Worm (Caenorhabditis elegans) whole organism, midembryonic: ENCODE data around the gene F43C11.12.

Source experiments
- T22C8.4 ChIP-seq: fragments of 200-800 bp; sonication (Bioruptor generic); IDR thresholded peaks from 2 replicates; pipeline ENCODE4 v1.3.6; 2022; ENCODE audit warnings: missing genetic modification characterization, missing compliant biosample characterization
- cog-1 ChIP-seq: sonication (generic microtip); optimal IDR thresholded peaks from 2 replicates; lab custom pipeline; 2016; ENCODE audit warnings: missing genetic modification characterization, missing compliant biosample characterization
- flt-1 ChIP-seq: fragments of 200-800 bp; sonication (Bioruptor generic); IDR thresholded peaks from 2 replicates; pipeline ENCODE4 v1.3.6; 2022; ENCODE audit warnings: missing genetic modification characterization, missing compliant biosample characterization
- klf-2 ChIP-seq: fragments of 200-800 bp; sonication (Bioruptor generic); conservative IDR thresholded peaks from 2 replicates; pipeline ENCODE4 v1.3.6; 2022; ENCODE audit warnings: missing genetic modification reagents, missing genetic modification characterization, missing compliant biosample characterization
- med-1 ChIP-seq: sonication (generic microtip); optimal IDR thresholded peaks from 2 replicates; lab custom pipeline; 2017; ENCODE audit warnings: missing genetic modification characterization, mild to moderate bottlenecking, missing compliant biosample characterization, antibody characterized with exemption, missing genetic modification reagents; ENCODE audit not compliant: insufficient read depth
- ref-1 ChIP-seq: fragments of 200-800 bp; sonication (Bioruptor generic); conservative IDR thresholded peaks from 2 replicates; pipeline ENCODE4 v1.3.6; 2022; ENCODE audit warnings: missing genetic modification reagents, missing genetic modification characterization, missing compliant biosample characterization

ce11 chrII:2317883-2318357 is 48.6 kb downstream of the F43C11.12 start, which contains the start of the genes ZK1240.5 and ZK1240.9:
- TF ChIP-seq flt-1 (GFP tag; lab: Robert Waterston, UW) (no peak), klf-2 (no peak), T22C8.4 (no peak), ref-1 (no peak), med-1 (GFP tag; lab: Kevin White, UChicago) (no peak), cog-1 (no peak)
